Worm (Caenorhabditis elegans) whole organism, young adult: ENCODE measurements around the gene Y46H3C.5.

ENCODE experiments used
- F10E7.11 ChIP-seq: sonication (generic microtip); optimal IDR thresholded peaks from 2 replicates; lab custom pipeline; 2017; ENCODE audit warnings: mild to moderate bottlenecking, missing genetic modification characterization, moderate library complexity, missing compliant biosample characterization
- F23B12.7 ChIP-seq: sonication (generic microtip); optimal IDR thresholded peaks from 2 replicates; lab custom pipeline; 2017; ENCODE audit warnings: missing genetic modification characterization, mild to moderate bottlenecking, missing compliant biosample characterization, antibody characterized with exemption, moderate library complexity; ENCODE audit not compliant: insufficient read depth
- F33H1.4 ChIP-seq: fragments of 200-800 bp; sonication (Bioruptor generic); IDR thresholded peaks from 2 replicates; pipeline ENCODE4 v1.3.6; 2022; ENCODE audit warnings: missing genetic modification reagents, missing genetic modification characterization, missing compliant biosample characterization
- F37B4.10 ChIP-seq: fragments of 200-800 bp; sonication (Bioruptor generic); IDR thresholded peaks from 2 replicates; pipeline ENCODE4 v1.3.6; 2022; ENCODE audit warnings: missing genetic modification characterization, missing compliant biosample characterization
- F39B2.1 ChIP-seq: fragments of 200-800 bp; sonication (Bioruptor generic); IDR thresholded peaks from 2 replicates; pipeline ENCODE4 v1.3.6; 2022; ENCODE audit warnings: missing genetic modification reagents, missing genetic modification characterization, missing compliant biosample characterization
- F49E8.2 ChIP-seq: sonication (generic microtip); optimal IDR thresholded peaks from 3 replicates; lab custom pipeline; 2017; ENCODE audit warnings: missing genetic modification characterization, mild to moderate bottlenecking, missing compliant biosample characterization, antibody characterized with exemption, moderate library complexity; ENCODE audit not compliant: insufficient read depth
- Y79H2A.3 ChIP-seq: fragments of 200-800 bp; sonication (Bioruptor generic); conservative IDR thresholded peaks from 2 replicates; pipeline ENCODE4 v1.3.6; 2022; ENCODE audit warnings: missing genetic modification reagents, missing genetic modification characterization, missing compliant biosample characterization
- ZK185.1 ChIP-seq: sonication (generic microtip); optimal IDR thresholded peaks from 2 replicates; lab custom pipeline; 2016; ENCODE audit warnings: mild to moderate bottlenecking, missing genetic modification characterization, missing compliant biosample characterization; ENCODE audit not compliant: poor library complexity, severe bottlenecking
- attf-3 ChIP-seq: fragments of 200-800 bp; sonication (Bioruptor generic); conservative IDR thresholded peaks from 2 replicates; pipeline ENCODE4 v1.3.6; 2022; ENCODE audit warnings: missing genetic modification reagents, missing genetic modification characterization, missing compliant biosample characterization
- bed-2 ChIP-seq: fragments of 200-800 bp; sonication (Bioruptor generic); IDR thresholded peaks from 2 replicates; pipeline ENCODE4 v1.3.6; 2022; ENCODE audit warnings: missing genetic modification reagents, missing genetic modification characterization, missing compliant biosample characterization
- chd-7 ChIP-seq: sonication (generic microtip); optimal IDR thresholded peaks from 2 replicates; lab custom pipeline; 2016; ENCODE audit warnings: mild to moderate bottlenecking, missing genetic modification characterization, moderate library complexity, missing compliant biosample characterization
- die-1 ChIP-seq: sonication (generic microtip); optimal IDR thresholded peaks from 2 replicates; lab custom pipeline; 2016; ENCODE audit warnings: missing genotype, mild to moderate bottlenecking, missing genetic modification characterization, missing compliant biosample characterization
- dox-1 ChIP-seq: fragments of 200-800 bp; sonication (Bioruptor generic); IDR thresholded peaks from 2 replicates; pipeline ENCODE4 v1.3.6; 2022; ENCODE audit warnings: missing genetic modification reagents, missing genetic modification characterization, missing compliant biosample characterization
- dpl-1 ChIP-seq: fragments of 150-350 bp; optimal IDR thresholded peaks from 2 replicates; lab custom pipeline; 2014; ENCODE audit warnings: missing biosample characterization, missing genetic modification reagents, missing genetic modification characterization
- efl-1 ChIP-seq: fragments of 150-350 bp; optimal IDR thresholded peaks from 2 replicates; lab custom pipeline; 2014; ENCODE audit warnings: missing biosample characterization, missing genetic modification reagents, missing genetic modification characterization
- egl-44 ChIP-seq: fragments of 200-800 bp; sonication (Bioruptor generic); IDR thresholded peaks from 2 replicates; pipeline ENCODE4 v1.3.6; 2022; ENCODE audit warnings: missing genetic modification reagents, missing genetic modification characterization, missing compliant biosample characterization
- egrh-3 ChIP-seq: fragments of 200-800 bp; sonication (Bioruptor generic); IDR thresholded peaks from 2 replicates; pipeline ENCODE4 v1.3.6; 2022; ENCODE audit warnings: missing genetic modification reagents, missing genetic modification characterization, missing compliant biosample characterization
- fkh-3 ChIP-seq: sonication (generic microtip); optimal IDR thresholded peaks from 2 replicates; lab custom pipeline; 2016; ENCODE audit warnings: mild to moderate bottlenecking, missing genetic modification characterization, missing compliant biosample characterization
- him-1 ChIP-seq: sonication (generic microtip); optimal IDR thresholded peaks from 2 replicates; lab custom pipeline; 2016; ENCODE audit warnings: missing genotype, missing genetic modification reagents, missing genetic modification characterization, missing compliant biosample characterization
- hmg-20 ChIP-seq: fragments of 200-800 bp; sonication (Bioruptor generic); IDR thresholded peaks from 2 replicates; pipeline ENCODE4 v1.3.6; 2022; ENCODE audit warnings: missing genetic modification reagents, missing genetic modification characterization, missing compliant biosample characterization
- hrde-1 ChIP-seq: sonication (generic microtip); optimal IDR thresholded peaks from 2 replicates; lab custom pipeline; 2016; ENCODE audit warnings: missing genetic modification characterization, mild to moderate bottlenecking, missing compliant biosample characterization, moderate library complexity, missing genotype, missing genetic modification reagents, borderline replicate concordance
- lag-1 ChIP-seq: fragments of 200-800 bp; sonication (Bioruptor generic); IDR thresholded peaks from 2 replicates; pipeline ENCODE4 v1.3.6; 2022; ENCODE audit warnings: missing genetic modification reagents, missing genetic modification characterization, missing compliant biosample characterization
- let-526 ChIP-seq: fragments of 200-800 bp; sonication (Bioruptor generic); IDR thresholded peaks from 2 replicates; pipeline ENCODE4 v1.3.6; 2022; ENCODE audit warnings: missing genetic modification reagents, missing genetic modification characterization, missing compliant biosample characterization
- lin-35 ChIP-seq, 3 experiments: fragments of 150-350 bp in 2 of 3; sonication (generic microtip) in 1 of 3; optimal IDR thresholded peaks; 2 replicates each; lab custom pipeline; 2014 to 2018; ENCODE audit warnings: missing biosample characterization in 3 of 3, missing genetic modification characterization in 3 of 3, missing genetic modification reagents in 3 of 3
- lin-54 ChIP-seq: fragments of 200-800 bp; sonication (Bioruptor generic); optimal IDR thresholded peaks from 2 replicates; lab custom pipeline; 2018; ENCODE audit warnings: mild to moderate bottlenecking, missing genetic modification characterization, missing compliant biosample characterization
- lsy-27 ChIP-seq: sonication (generic microtip); optimal IDR thresholded peaks from 2 replicates; lab custom pipeline; 2017; ENCODE audit warnings: missing genetic modification characterization, mild to moderate bottlenecking, missing compliant biosample characterization, antibody characterized with exemption, missing genotype, borderline replicate concordance; ENCODE audit not compliant: insufficient read depth
- madf-3 ChIP-seq: fragments of 200-800 bp; sonication (Bioruptor generic); IDR thresholded peaks from 2 replicates; pipeline ENCODE4 v1.3.6; 2022; ENCODE audit warnings: missing genetic modification reagents, missing genetic modification characterization, missing compliant biosample characterization
- madf-6 ChIP-seq: fragments of 200-800 bp; sonication (Bioruptor generic); IDR thresholded peaks from 2 replicates; pipeline ENCODE4 v1.3.6; 2022; ENCODE audit warnings: missing genetic modification reagents, missing genetic modification characterization, missing compliant biosample characterization
- mcd-1 ChIP-seq: fragments of 200-800 bp; sonication (Bioruptor generic); IDR thresholded peaks from 2 replicates; pipeline ENCODE4 v1.3.6; 2022; ENCODE audit warnings: missing genetic modification reagents, missing genetic modification characterization, missing compliant biosample characterization
- mxl-1 ChIP-seq: sonication (generic microtip); optimal IDR thresholded peaks from 2 replicates; lab custom pipeline; 2016; ENCODE audit warnings: missing genetic modification characterization, missing compliant biosample characterization
- nfya-2 ChIP-seq: fragments of 200-800 bp; sonication (Bioruptor generic); IDR thresholded peaks from 2 replicates; pipeline ENCODE4 v1.3.6; 2022; ENCODE audit warnings: missing genetic modification reagents, missing genetic modification characterization, missing compliant biosample characterization
- nhr-120 ChIP-seq: fragments of 200-800 bp; sonication (Bioruptor generic); IDR thresholded peaks from 2 replicates; pipeline ENCODE4 v1.3.6; 2022; ENCODE audit warnings: missing genetic modification characterization, missing compliant biosample characterization
- nhr-27 ChIP-seq: fragments of 200-800 bp; sonication (Bioruptor generic); optimal IDR thresholded peaks from 2 replicates; lab custom pipeline; 2018; ENCODE audit warnings: mild to moderate bottlenecking, missing genetic modification characterization, moderate library complexity, missing compliant biosample characterization
- pbrm-1 ChIP-seq: fragments of 200-800 bp; sonication (Bioruptor generic); IDR thresholded peaks from 2 replicates; pipeline ENCODE4 v1.3.6; 2022; ENCODE audit warnings: missing genetic modification reagents, missing genetic modification characterization, missing compliant biosample characterization
- pha-4 ChIP-seq: fragments of 150-350 bp; sonication (generic microtip); optimal IDR thresholded peaks from 2 replicates; lab custom pipeline; 2014; ENCODE audit warnings: missing biosample characterization, missing genetic modification reagents, missing genetic modification characterization
- rpc-1 ChIP-seq, 2 experiments: fragments of 150-350 bp in 1 of 2; sonication (generic microtip) in 1 of 2; optimal IDR thresholded peaks; 2 replicates each; lab custom pipeline; 2014 to 2018; ENCODE audit warnings: missing biosample characterization in 1 of 2, missing genetic modification characterization in 1 of 2, missing genetic modification reagents in 1 of 2, missing genotype in 1 of 2
- sea-2 ChIP-seq: fragments of 200-800 bp; sonication (Bioruptor generic); IDR thresholded peaks from 2 replicates; pipeline ENCODE4 v1.3.6; 2022; ENCODE audit warnings: missing genetic modification characterization, missing compliant biosample characterization
- snpc-1.3 ChIP-seq: sonication (generic microtip); optimal IDR thresholded peaks from 2 replicates; lab custom pipeline; 2017; ENCODE audit warnings: missing genetic modification characterization, mild to moderate bottlenecking, missing compliant biosample characterization, antibody characterized with exemption, moderate library complexity, missing genotype, missing genetic modification reagents; ENCODE audit not compliant: insufficient read depth
- snpc-3.4 ChIP-seq: sonication (generic microtip); optimal IDR thresholded peaks from 2 replicates; lab custom pipeline; 2017; ENCODE audit warnings: missing genetic modification characterization, mild to moderate bottlenecking, missing compliant biosample characterization, antibody characterized with exemption, moderate library complexity, missing genotype, missing genetic modification reagents
- snpc-4 ChIP-seq, 5 experiments: fragments of 150-350 bp in 1 of 5; sonication (generic microtip) in 4 of 5; optimal IDR thresholded peaks; 2 replicates each; lab custom pipeline; 2014 to 2018; ENCODE audit warnings: missing genetic modification characterization in 5 of 5, missing biosample characterization in 3 of 5, antibody characterized with exemption in 2 of 5, mild to moderate bottlenecking in 2 of 5, missing compliant biosample characterization in 2 of 5, missing genotype in 2 of 5, moderate library complexity in 2 of 5, missing genetic modification reagents in 1 of 5
- tlf-1 ChIP-seq: fragments of 200-800 bp; sonication (Bioruptor generic); optimal IDR thresholded peaks from 2 replicates; lab custom pipeline; 2018; ENCODE audit warnings: mild to moderate bottlenecking, missing genetic modification characterization, missing compliant biosample characterization
- ztf-28 ChIP-seq: fragments of 200-800 bp; sonication (Bioruptor generic); IDR thresholded peaks from 2 replicates; pipeline ENCODE4 v1.3.6; 2022; ENCODE audit warnings: missing genetic modification reagents, missing genetic modification characterization, missing compliant biosample characterization

Gene Y46H3C.5

DNA sequence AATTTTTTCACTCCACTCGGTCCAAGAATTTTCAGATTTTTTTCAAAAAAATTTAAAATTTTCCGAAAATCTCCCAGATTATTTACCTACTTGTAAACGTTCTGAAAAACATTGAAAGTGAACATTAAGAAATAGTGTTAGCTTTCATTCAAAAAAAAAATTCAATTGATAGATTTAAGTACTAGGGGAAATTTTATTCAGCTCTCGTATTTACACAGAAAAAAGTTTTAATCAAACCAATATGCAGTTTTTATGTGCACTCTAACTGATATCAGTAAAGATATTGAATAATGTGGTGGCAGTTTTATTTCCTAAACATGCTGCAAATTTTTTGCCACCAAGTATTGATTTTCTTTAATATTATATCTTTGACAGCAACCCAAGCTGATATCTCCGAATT is 24.1 kb downstream of the Y46H3C.5 start, which contains the start of gene irld-42:
irld-42 (plus strand) TSS at position 301 of the 400 bp plus-strand sequence.
- TF ChIP-seq F23B12.7 (tag; lab: Kevin White, UChicago): no peak
- no peak for TF ChIP-seq tlf-1
- no peak for TF ChIP-seq pha-4 (tag; lab: Kevin White, UChicago)
- TF ChIP-seq madf-3: no peak
- TF ChIP-seq efl-1: no peak
- TF ChIP-seq chd-7: no peak
- TF ChIP-seq nhr-27: no peak
- TF ChIP-seq F39B2.1: no peak
- TF ChIP-seq hmg-20 (GFP tag; lab: Robert Waterston, UW): no peak
- TF ChIP-seq F37B4.10 (GFP tag; lab: Robert Waterston, UW): no peak
- TF ChIP-seq let-526: no peak
- no peak for TF ChIP-seq hrde-1 (tag; lab: Kevin White, UChicago)
- TF ChIP-seq ztf-28 (GFP tag; lab: Robert Waterston, UW): no peak
- TF ChIP-seq Y79H2A.3 (GFP tag; lab: Robert Waterston, UW): no peak
- TF ChIP-seq die-1 (tag; lab: Kevin White, UChicago): no peak
- TF ChIP-seq mxl-1 (tag; lab: Kevin White, UChicago): no peak
- TF ChIP-seq lin-35 (GFP tag; optimal IDR thresholded peaks at IDR 0.05; lab: Kevin White, UChicago): no peak
- TF ChIP-seq nfya-2: no peak

DNA sequence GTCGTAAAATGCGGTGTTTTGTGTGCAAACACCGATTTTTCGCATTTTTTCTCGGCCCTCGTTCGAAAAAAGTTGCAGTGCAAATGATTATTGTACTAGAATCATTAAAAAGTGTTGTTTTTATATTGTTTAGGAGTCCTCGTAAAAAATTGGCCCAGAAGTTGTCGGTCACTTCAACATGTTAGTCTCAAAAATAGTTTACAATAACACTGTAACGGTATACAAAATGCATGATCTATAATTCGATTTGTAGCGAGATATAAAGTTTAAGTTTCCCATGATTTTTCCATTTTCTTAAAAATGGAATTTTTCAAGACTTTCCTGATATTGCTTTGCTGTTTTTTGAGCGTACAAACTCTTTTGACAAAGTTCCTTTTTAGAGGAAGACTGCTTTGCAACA is 25.4 kb downstream of the Y46H3C.5 start, which contains the start of gene K04F1.8:
K04F1.8 (plus strand) TSS at position 301 of the 400 bp plus-strand sequence.
- no peak for TF ChIP-seq him-1 (tag; lab: Kevin White, UChicago)
- no peak for TF ChIP-seq attf-3 (GFP tag; lab: Robert Waterston, UW)
- TF ChIP-seq lag-1 (GFP tag; lab: Robert Waterston, UW): no peak
- no peak for TF ChIP-seq egl-44 (GFP tag; lab: Robert Waterston, UW)
- no peak for TF ChIP-seq mcd-1 (GFP tag; lab: Robert Waterston, UW)
- TF ChIP-seq rpc-1 (optimal IDR thresholded peaks at IDR 0.05; lab: Kevin White, UChicago): no peak
- no peak for TF ChIP-seq rpc-1 (tag; optimal IDR thresholded peaks at IDR 0.05; lab: Kevin White, UChicago)
- no peak for TF ChIP-seq pbrm-1 (GFP tag; lab: Robert Waterston, UW)
- no peak for TF ChIP-seq snpc-3.4 (tag; lab: Kevin White, UChicago)
- no peak for TF ChIP-seq lin-35 (GFP tag; optimal IDR thresholded peaks at IDR 0.05; lab: Kevin White, UChicago)
- no peak for TF ChIP-seq pha-4 (tag; lab: Kevin White, UChicago)
- TF ChIP-seq snpc-1.3: no peak
- no peak for TF ChIP-seq dox-1 (GFP tag; lab: Robert Waterston, UW)
- no peak for TF ChIP-seq bed-2 (GFP tag; lab: Robert Waterston, UW)

DNA sequence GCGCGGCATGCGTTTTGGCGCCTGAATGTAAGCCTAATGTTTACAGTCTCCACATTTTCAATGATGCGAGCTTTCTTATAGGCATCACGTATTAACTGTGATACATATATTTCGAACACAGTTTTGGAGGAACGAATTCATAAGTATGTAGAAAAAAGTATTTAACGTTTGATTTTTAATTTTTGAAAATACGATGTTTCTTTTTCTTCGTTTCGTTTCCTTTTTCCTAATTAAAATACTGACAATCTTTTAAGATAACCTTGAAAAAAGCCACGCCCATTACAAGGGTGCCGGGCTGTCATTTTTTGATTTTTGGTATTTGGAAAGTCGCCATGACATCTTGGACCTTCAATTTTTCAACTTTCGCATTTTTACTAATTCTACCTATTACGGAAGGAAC is 27.4 kb downstream of the Y46H3C.5 start, which contains the start of gene K04F1.9:
K04F1.9 (plus strand) TSS at position 301 of the 400 bp plus-strand sequence.
- TF ChIP-seq dpl-1 (GFP tag; lab: Kevin White, UChicago) (no peak), lin-35 (GFP tag; optimal IDR thresholded peaks at IDR 0.05; lab: Kevin White, UChicago) (no peak), nhr-120 (GFP tag; lab: Robert Waterston, UW) (no peak), hrde-1 (tag; lab: Kevin White, UChicago) (no peak), sea-2 (no peak), lsy-27 (tag; lab: Kevin White, UChicago) (no peak), madf-6 (GFP tag; lab: Robert Waterston, UW) (no peak), Y79H2A.3 (GFP tag; lab: Robert Waterston, UW) (no peak), lin-54 (GFP tag; lab: Kevin White, UChicago) (no peak), snpc-1.3 (no peak), him-1 (tag; lab: Kevin White, UChicago) (no peak), pbrm-1 (GFP tag; lab: Robert Waterston, UW) (no peak), let-526 (no peak), egrh-3 (GFP tag; lab: Robert Waterston, UW) (no peak), snpc-4 (GFP tag; optimal IDR thresholded peaks at IDR 0.05; lab: Kevin White, UChicago) (no peak), snpc-4 (tag; optimal IDR thresholded peaks at IDR 0.05; lab: Kevin White, UChicago) (no peak), fkh-3 (tag; lab: Kevin White, UChicago) (no peak), F33H1.4 (GFP tag; lab: Robert Waterston, UW) (no peak), F49E8.2 (tag; lab: Kevin White, UChicago) (no peak), ZK185.1 (no peak), F10E7.11 (tag; lab: Kevin White, UChicago) (no peak)
